Fruit fly (Drosophila melanogaster) whole organism: Measurements from ENCODE around the gene CG31321.

ENCODE experiments used
- CG8478 ChIP-seq: fragments of >200 bp; optimal IDR thresholded peaks from 2 replicates; lab custom pipeline; 2018; ENCODE audit warnings: inconsistent platforms
- Dll ChIP-seq: fragments of >200 bp; optimal IDR thresholded peaks from 2 replicates; lab custom pipeline; 2017
- EcR ChIP-seq, 2 experiments: fragments of >200 bp; optimal IDR thresholded peaks; 2 replicates each; lab custom pipeline; 2017; ENCODE audit warnings: missing biosample characterization in 2 of 2, missing genetic modification characterization in 2 of 2, missing genetic modification reagents in 2 of 2
- pan ChIP-seq: fragments of >200 bp; optimal IDR thresholded peaks from 2 replicates; lab custom pipeline; 2017
- psq ChIP-seq: fragments of >200 bp; optimal IDR thresholded peaks from 2 replicates; lab custom pipeline; 2017
- usp ChIP-seq: fragments of >200 bp; optimal IDR thresholded peaks from 2 replicates; lab custom pipeline; 2017; ENCODE audit warnings: missing biosample characterization, missing genetic modification characterization, mixed read lengths

Gene CG31321

dm6 chr3R:14310062-14310461 lies at the start of gene CG31321:
Gene CG31321, plus strand, starts transcription at chr3R:14310362.
- TF ChIP-seq pan (lab: Kevin White, UChicago): no peak
- TF ChIP-seq usp (GFP tag; lab: Kevin White, UChicago): no peak
- TF ChIP-seq Dll (lab: Kevin White, UChicago): no peak
- no peak for TF ChIP-seq EcR (GFP tag; optimal IDR thresholded peaks at IDR 0.05; lab: Kevin White, UChicago)
- no peak for TF ChIP-seq psq (lab: Kevin White, UChicago)
- no peak for TF ChIP-seq CG8478 (lab: Kevin White, UChicago)

dm6 chr3R:14261113-14261512 lies 49.0 kb upstream of the CG31321 start, which contains the start of gene CG14840:
Gene CG14840, minus strand, starts transcription at chr3R:14261213.
- TF ChIP-seq usp (GFP tag; lab: Kevin White, UChicago): no peak
- TF ChIP-seq Dll (lab: Kevin White, UChicago): no peak
- TF ChIP-seq psq (lab: Kevin White, UChicago): no peak
- no peak for TF ChIP-seq EcR (GFP tag; optimal IDR thresholded peaks at IDR 0.05; lab: Kevin White, UChicago)
- TF ChIP-seq pan (lab: Kevin White, UChicago): no peak
- TF ChIP-seq CG8478 (lab: Kevin White, UChicago): no peak

- no peak for TF ChIP-seq CG8478 (lab: Kevin White, UChicago)
- no peak for TF ChIP-seq usp (GFP tag; lab: Kevin White, UChicago)
- TF ChIP-seq pan (lab: Kevin White, UChicago): no peak
- no peak for TF ChIP-seq EcR (GFP tag; optimal IDR thresholded peaks at IDR 0.05; lab: Kevin White, UChicago)
- TF ChIP-seq psq (lab: Kevin White, UChicago): no peak
- TF ChIP-seq Dll (lab: Kevin White, UChicago): no peak
These were observed 48.1 kb upstream of the CG31321 start, which contains the start of the genes CG14839 and CG14841 for dm6 chr3R:14262087-14262486. Gene CG14839, plus strand, starts transcription at chr3R:14262387. Gene CG14841, minus strand, starts transcription at chr3R:14262418.

dm6 chr3R:14275519-14276172 lies 34.5 kb upstream of the CG31321 start:
- TF ChIP-seq usp (GFP tag; lab: Kevin White, UChicago) (no peak), CG8478 (lab: Kevin White, UChicago) (no peak), Dll (lab: Kevin White, UChicago) (peak; percentile 56), psq (lab: Kevin White, UChicago) (no peak)

dm6 chr3R:14277894-14278522 lies 32.2 kb upstream of the CG31321 start:
- TF ChIP-seq CG8478 (lab: Kevin White, UChicago) (no peak), Dll (lab: Kevin White, UChicago) (no peak), psq (lab: Kevin White, UChicago) (no peak), EcR (GFP tag; optimal IDR thresholded peaks at IDR 0.05; lab: Kevin White, UChicago) (no peak), usp (GFP tag; lab: Kevin White, UChicago) (no peak), pan (lab: Kevin White, UChicago) (no peak)

dm6 chr3R:14278523-14279303 lies 31.4 kb upstream of the CG31321 start:
- TF ChIP-seq CG8478 (lab: Kevin White, UChicago) (no peak), pan (lab: Kevin White, UChicago) (no peak), usp (GFP tag; lab: Kevin White, UChicago) (no peak), Dll (lab: Kevin White, UChicago) (peak; percentile 67)

dm6 chr3R:14279311-14279998 lies 30.7 kb upstream of the CG31321 start:
- TF ChIP-seq usp (GFP tag; lab: Kevin White, UChicago): no peak

- TF ChIP-seq CG8478 (lab: Kevin White, UChicago) (no peak), usp (GFP tag; lab: Kevin White, UChicago) (no peak), pan (lab: Kevin White, UChicago) (no peak), EcR (GFP tag; optimal IDR thresholded peaks at IDR 0.05; lab: Kevin White, UChicago) (no peak), Dll (lab: Kevin White, UChicago) (no peak), psq (lab: Kevin White, UChicago) (no peak)
These were observed 29.8 kb upstream of the CG31321 start for dm6 chr3R:14280324-14280723.

dm6 chr3R:14282215-14283041 lies 27.7 kb upstream of the CG31321 start:
- TF ChIP-seq psq (lab: Kevin White, UChicago): no peak
- TF ChIP-seq EcR (GFP tag; optimal IDR thresholded peaks at IDR 0.05; lab: Kevin White, UChicago): no peak
- TF ChIP-seq CG8478 (lab: Kevin White, UChicago): no peak
- TF ChIP-seq pan (lab: Kevin White, UChicago): no peak
- no peak for TF ChIP-seq Dll (lab: Kevin White, UChicago)
- TF ChIP-seq usp (GFP tag; lab: Kevin White, UChicago): no peak

- TF ChIP-seq Dll (lab: Kevin White, UChicago) (peak; percentile 27), pan (lab: Kevin White, UChicago) (no peak)
These were observed 27.0 kb upstream of the CG31321 start for dm6 chr3R:14283042-14283626.
